Fruit fly (Drosophila melanogaster) whole organism, embryonic: ENCODE data around the gene sff.

Experiments used
- ATbp ChIP-seq: fragments of 200-800 bp; sonication (Bioruptor generic); optimal IDR thresholded peaks from 2 replicates; lab custom pipeline; 2017; ENCODE audit warnings: missing biosample characterization, mild to moderate bottlenecking, missing genetic modification characterization, missing genetic modification reagents
- Aef1 ChIP-seq: fragments of 200-800 bp; sonication (Bioruptor generic); IDR thresholded peaks from 3 replicates; pipeline ENCODE4 v1.3.6; 2022; ENCODE audit warnings: missing biosample characterization, missing genetic modification characterization
- B-H1 ChIP-seq: fragments of 200-800 bp; sonication (Bioruptor generic); IDR thresholded peaks from 3 replicates; pipeline ENCODE4 v1.3.6; 2022; ENCODE audit warnings: missing biosample characterization, missing genetic modification characterization
- C15 ChIP-seq: fragments of 200-800 bp; sonication (Bioruptor generic); IDR thresholded peaks from 3 replicates; pipeline ENCODE4 v1.3.6; 2022; ENCODE audit warnings: missing biosample characterization, missing genetic modification characterization
- CG10209 ChIP-seq: fragments of 200-800 bp; sonication (Bioruptor generic); optimal IDR thresholded peaks from 3 replicates; lab custom pipeline; 2017; ENCODE audit warnings: missing biosample characterization, mild to moderate bottlenecking, missing genetic modification characterization, missing genetic modification reagents
- CG10366 ChIP-seq: fragments of 200-800 bp; sonication (Bioruptor generic); IDR thresholded peaks from 2 replicates; pipeline ENCODE4 v1.3.6; 2022; ENCODE audit warnings: missing biosample characterization, missing genetic modification characterization
- CG10959 ChIP-seq: fragments of 200-800 bp; sonication (Bioruptor generic); IDR thresholded peaks from 2 replicates; pipeline ENCODE4 v1.3.6; 2022; ENCODE audit warnings: missing biosample characterization, missing genetic modification characterization
- CG11085 ChIP-seq: fragments of 200-800 bp; sonication (Bioruptor generic); IDR thresholded peaks from 2 replicates; pipeline ENCODE4 v1.3.6; 2022; ENCODE audit warnings: missing biosample characterization, missing genetic modification characterization
- CG11456 ChIP-seq: fragments of 200-800 bp; sonication (Bioruptor generic); IDR thresholded peaks from 3 replicates; pipeline ENCODE4 v1.3.6; 2022; ENCODE audit warnings: missing biosample characterization, missing genetic modification characterization
- CG12299 ChIP-seq: fragments of 200-800 bp; sonication (Bioruptor generic); optimal IDR thresholded peaks from 2 replicates; lab custom pipeline; 2018; ENCODE audit warnings: missing biosample characterization, mild to moderate bottlenecking, missing genetic modification characterization
- CG13894 ChIP-seq: fragments of 200-800 bp; sonication (Bioruptor generic); optimal IDR thresholded peaks from 3 replicates; lab custom pipeline; 2018; ENCODE audit warnings: missing biosample characterization, mild to moderate bottlenecking, missing genetic modification characterization, moderate library complexity
- CG14860 ChIP-seq: fragments of 200-800 bp; sonication (Bioruptor generic); IDR thresholded peaks from 3 replicates; pipeline ENCODE4 v1.3.6; 2022; ENCODE audit warnings: missing biosample characterization, missing genetic modification characterization; ENCODE audit not compliant: partially characterized antibody
- CG16779 ChIP-seq: fragments of 200-800 bp; sonication (Bioruptor generic); IDR thresholded peaks from 2 replicates; pipeline ENCODE4 v1.3.6; 2022; ENCODE audit warnings: missing biosample characterization, missing genetic modification characterization
- CG16863 ChIP-seq: fragments of 200-800 bp; sonication (Bioruptor generic); optimal IDR thresholded peaks from 3 replicates; lab custom pipeline; 2016; ENCODE audit warnings: missing biosample characterization, missing genetic modification characterization
- CG18599 ChIP-seq: fragments of 200-800 bp; sonication (Bioruptor generic); optimal IDR thresholded peaks from 3 replicates; lab custom pipeline; 2017; ENCODE audit warnings: missing biosample characterization, missing genetic modification characterization, mild to moderate bottlenecking, moderate library complexity, missing genetic modification reagents
- CG2712 ChIP-seq: fragments of 200-800 bp; optimal IDR thresholded peaks from 3 replicates; lab custom pipeline; 2019; ENCODE audit warnings: missing biosample characterization, mild to moderate bottlenecking, missing genetic modification characterization, moderate library complexity
- CG30403 ChIP-seq: fragments of 200-800 bp; sonication (Bioruptor generic); optimal IDR thresholded peaks from 3 replicates; lab custom pipeline; 2016; ENCODE audit warnings: missing biosample characterization, missing genetic modification characterization
- CG31441 ChIP-seq: fragments of 200-800 bp; sonication (Bioruptor generic); IDR thresholded peaks from 2 replicates; pipeline ENCODE4 v1.3.6; 2022; ENCODE audit warnings: missing biosample characterization, missing genetic modification characterization
- CG3847 ChIP-seq: fragments of 200-800 bp; sonication (Bioruptor generic); IDR thresholded peaks from 2 replicates; pipeline ENCODE4 v1.3.6; 2022; ENCODE audit warnings: missing biosample characterization, missing genetic modification characterization
- CG4360 ChIP-seq: fragments of 200-800 bp; sonication (Bioruptor generic); IDR thresholded peaks from 2 replicates; pipeline ENCODE4 v1.3.6; 2022; ENCODE audit warnings: missing biosample characterization, missing genetic modification characterization
- CG6813 ChIP-seq: fragments of 200-800 bp; sonication (Bioruptor generic); optimal IDR thresholded peaks from 2 replicates; lab custom pipeline; 2017; ENCODE audit warnings: missing biosample characterization, missing genetic modification characterization, mild to moderate bottlenecking, moderate library complexity, missing genetic modification reagents
- CG8924 ChIP-seq: fragments of 200-800 bp; optimal IDR thresholded peaks from 3 replicates; lab custom pipeline; 2019; ENCODE audit warnings: missing biosample characterization, mild to moderate bottlenecking, missing genetic modification characterization, moderate library complexity
- Dll ChIP-seq: fragments of 200-800 bp; sonication (Bioruptor generic); IDR thresholded peaks from 4 replicates; pipeline ENCODE4 v1.3.6; 2022; ENCODE audit warnings: missing biosample characterization, missing genetic modification characterization; ENCODE audit not compliant: partially characterized antibody
- Elba2 ChIP-seq: fragments of 200-800 bp; sonication (Bioruptor generic); optimal IDR thresholded peaks from 3 replicates; lab custom pipeline; 2016; ENCODE audit warnings: missing biosample characterization, missing genetic modification characterization
- Ets65A ChIP-seq: fragments of 200-800 bp; sonication (Bioruptor generic); peaks from one replicate; lab custom pipeline; 2016; ENCODE audit warnings: missing biosample characterization, missing genetic modification characterization
- Fer1 ChIP-seq: fragments of 200-800 bp; sonication (Bioruptor generic); optimal IDR thresholded peaks from 2 replicates; lab custom pipeline; 2017; ENCODE audit warnings: missing biosample characterization, mild to moderate bottlenecking, missing genetic modification characterization
- Hand ChIP-seq: fragments of 200-800 bp; sonication (Bioruptor generic); optimal IDR thresholded peaks from 2 replicates; lab custom pipeline; 2017; ENCODE audit warnings: mild to moderate bottlenecking, missing biosample characterization, missing genetic modification reagents, missing genetic modification characterization
- Mad ChIP-seq: fragments of 200-800 bp; sonication (Bioruptor generic); optimal IDR thresholded peaks from 2 replicates; lab custom pipeline; 2016; ENCODE audit warnings: missing biosample characterization, missing genetic modification characterization
- Meics ChIP-seq: fragments of 200-800 bp; sonication (Bioruptor generic); optimal IDR thresholded peaks from 2 replicates; lab custom pipeline; 2017; ENCODE audit warnings: missing biosample characterization, mild to moderate bottlenecking, missing genetic modification characterization
- Oaz ChIP-seq: fragments of 200-800 bp; sonication (Bioruptor generic); IDR thresholded peaks from 2 replicates; pipeline ENCODE4 v1.3.6; 2022; ENCODE audit warnings: missing biosample characterization, missing genetic modification characterization
- Opbp ChIP-seq: fragments of 200-800 bp; sonication (Bioruptor generic); IDR thresholded peaks from 3 replicates; pipeline ENCODE4 v1.3.6; 2022; ENCODE audit warnings: missing biosample characterization, missing genetic modification characterization; ENCODE audit not compliant: partially characterized antibody
- Ptx1 ChIP-seq: fragments of 200-800 bp; sonication (Bioruptor generic); IDR thresholded peaks from 2 replicates; pipeline ENCODE4 v1.3.6; 2022; ENCODE audit warnings: missing biosample characterization, missing genetic modification characterization
- Sin3A ChIP-seq: fragments of >200 bp; optimal IDR thresholded peaks from 2 replicates; lab custom pipeline; 2018
- Trl ChIP-seq, 3 experiments: fragments of >200 bp in 2 of 3; fragments of 200-800 bp in 1 of 3; sonication (Bioruptor generic) in 1 of 3; optimal IDR thresholded peaks; 2 replicates in 1 of 3; 3 replicates in 2 of 3; lab custom pipeline; 2016 to 2017; ENCODE audit warnings: missing biosample characterization in 1 of 3, missing genetic modification characterization in 1 of 3
- Xrp1 ChIP-seq: fragments of 200-800 bp; sonication (Bioruptor generic); IDR thresholded peaks from 2 replicates; pipeline ENCODE4 v1.3.6; 2022; ENCODE audit warnings: missing biosample characterization, missing genetic modification characterization
- abd-A ChIP-seq: fragments of 200-800 bp; sonication (Bioruptor generic); optimal IDR thresholded peaks from 3 replicates; lab custom pipeline; 2019; ENCODE audit warnings: missing biosample characterization, mild to moderate bottlenecking, missing genetic modification characterization, moderate library complexity
- amos ChIP-seq: fragments of 200-800 bp; sonication (Bioruptor generic); IDR thresholded peaks from 2 replicates; pipeline ENCODE4 v1.3.6; 2022; ENCODE audit warnings: missing biosample characterization, missing genetic modification characterization; ENCODE audit not compliant: partially characterized antibody
- ci ChIP-seq: fragments of 200-800 bp; sonication (Bioruptor generic); IDR thresholded peaks from 3 replicates; pipeline ENCODE4 v1.3.6; 2022; ENCODE audit warnings: missing biosample characterization, missing genetic modification characterization
- danr ChIP-seq: fragments of 200-800 bp; sonication (Bioruptor generic); IDR thresholded peaks from 2 replicates; pipeline ENCODE4 v1.3.6; 2022; ENCODE audit warnings: missing biosample characterization, missing genetic modification characterization
- fd64A ChIP-seq: fragments of 200-800 bp; sonication (Bioruptor generic); optimal IDR thresholded peaks from 3 replicates; lab custom pipeline; 2018; ENCODE audit warnings: missing biosample characterization, mild to moderate bottlenecking, missing genetic modification characterization
- insv ChIP-seq, 2 experiments: fragments of 200-800 bp; sonication (Bioruptor generic); optimal IDR thresholded peaks; 3 replicates each; lab custom pipeline; 2016 to 2018; ENCODE audit warnings: missing biosample characterization in 2 of 2, missing genetic modification characterization in 2 of 2
- nerfin-1 ChIP-seq: fragments of 200-800 bp; sonication (Bioruptor generic); optimal IDR thresholded peaks from 3 replicates; lab custom pipeline; 2019; ENCODE audit warnings: missing biosample characterization, mild to moderate bottlenecking, missing genetic modification characterization, moderate library complexity
- nmo ChIP-seq: fragments of 200-800 bp; sonication (Bioruptor generic); optimal IDR thresholded peaks from 2 replicates; lab custom pipeline; 2018; ENCODE audit warnings: missing biosample characterization, mild to moderate bottlenecking, missing genetic modification characterization, moderate library complexity
- oc ChIP-seq: fragments of 200-800 bp; sonication (Bioruptor generic); optimal IDR thresholded peaks from 2 replicates; lab custom pipeline; 2018; ENCODE audit warnings: missing biosample characterization, mild to moderate bottlenecking, missing genetic modification characterization, moderate library complexity
- sd ChIP-seq: fragments of 200-800 bp; sonication (Bioruptor generic); optimal IDR thresholded peaks from 3 replicates; lab custom pipeline; 2018; ENCODE audit warnings: missing biosample characterization, mild to moderate bottlenecking, missing genetic modification characterization, moderate library complexity
- shn ChIP-seq: fragments of 200-800 bp; sonication (Bioruptor generic); optimal IDR thresholded peaks from 3 replicates; lab custom pipeline; 2016; ENCODE audit warnings: missing biosample characterization, missing genetic modification characterization
- sisA ChIP-seq: fragments of 200-800 bp; sonication (Bioruptor generic); IDR thresholded peaks from 2 replicates; pipeline ENCODE4 v1.3.6; 2022; ENCODE audit warnings: missing biosample characterization, missing genetic modification characterization
- slou ChIP-seq: fragments of 200-800 bp; sonication (Bioruptor generic); optimal IDR thresholded peaks from 3 replicates; lab custom pipeline; 2016; ENCODE audit warnings: missing biosample characterization, missing genetic modification characterization
- stc ChIP-seq: fragments of 200-800 bp; sonication (Bioruptor generic); IDR thresholded peaks from 2 replicates; pipeline ENCODE4 v1.3.6; 2022; ENCODE audit warnings: missing biosample characterization, missing genetic modification characterization
- trh ChIP-seq: fragments of 200-800 bp; sonication (Bioruptor generic); optimal IDR thresholded peaks from 2 replicates; lab custom pipeline; 2016; ENCODE audit warnings: missing biosample characterization, missing genetic modification characterization

Gene sff

dm6 chr3L:15956448-15957010, 31.9 kb upstream of the sff start, which contains the start of gene elgi (continued):
- TF ChIP-seq CG3847 (GFP tag; lab: Robert Waterston, UW) (peak; percentile 77), nerfin-1 (tag; lab: Kevin White, UChicago) (peak; percentile 18), Elba2 (GFP tag; lab: Kevin White, UChicago) (peak; percentile 11), Opbp (GFP tag; lab: Robert Waterston, UW) (0 out of 3 replicates have a peak, but pooled peaks have one; percentile 18), Aef1 (GFP tag; lab: Robert Waterston, UW) (no peak), Trl (optimal IDR thresholded peaks at IDR 0.05; lab: Kevin White, UChicago) (no peak), Trl (GFP tag; optimal IDR thresholded peaks at IDR 0.05; lab: Kevin White, UChicago) (peak; percentile 71), CG13894 (tag; lab: Kevin White, UChicago) (peak; percentile 22), CG10959 (GFP tag; lab: Robert Waterston, UW) (no peak), danr (GFP tag; lab: Robert Waterston, UW) (no peak), amos (GFP tag; lab: Robert Waterston, UW) (peak; percentile 18; the same call in 1 of the 2 replicates), CG14860 (GFP tag; lab: Robert Waterston, UW) (no peak), CG18599 (peak; percentile 65), stc (GFP tag; lab: Robert Waterston, UW) (no peak), CG8924 (tag; lab: Kevin White, UChicago) (peak; percentile 4), shn (GFP tag; lab: Kevin White, UChicago) (peak; percentile 57), CG10366 (0 out of 2 replicates have a peak, but pooled peaks have one; percentile 41), CG10209 (peak; percentile 29), trh (no peak), sd (tag; lab: Kevin White, UChicago) (no peak), CG16779 (peak; percentile 37; the same call in 1 of the 2 replicates), CG16863 (GFP tag; lab: Kevin White, UChicago) (peak; percentile 48), CG6813 (no peak), CG4360 (GFP tag; lab: Robert Waterston, UW) (no peak), Ptx1 (GFP tag; lab: Robert Waterston, UW) (peak; percentile 46), nmo (GFP tag; lab: Kevin White, UChicago) (peak; percentile 29), sisA (GFP tag; lab: Robert Waterston, UW) (0 out of 2 replicates have a peak, but pooled peaks have one; percentile 25), ci (GFP tag; lab: Robert Waterston, UW) (peak; percentile 64; the same call in 2 of the 3 replicates), Ets65A (GFP tag; lab: Kevin White, UChicago) (peak; percentile 94), C15 (GFP tag; lab: Robert Waterston, UW) (no peak), CG31441 (GFP tag; lab: Robert Waterston, UW) (no peak), CG30403 (peak; percentile 76), Fer1 (GFP tag; lab: Kevin White, UChicago) (peak; percentile 52), Hand (GFP tag; lab: Kevin White, UChicago) (no peak), Mad (GFP tag; lab: Kevin White, UChicago) (peak; percentile 9), CG12299 (tag; lab: Kevin White, UChicago) (no peak), Dll (GFP tag; lab: Robert Waterston, UW) (no peak), oc (tag; lab: Kevin White, UChicago) (peak; percentile 59), fd64A (GFP tag; lab: Kevin White, UChicago) (no peak), Xrp1 (peak; percentile 65), CG11085 (GFP tag; lab: Robert Waterston, UW) (peak; percentile 41; the same call in 1 of the 2 replicates), Sin3A (peak; percentile 0), abd-A (tag; lab: Kevin White, UChicago) (no peak), CG11456 (GFP tag; lab: Robert Waterston, UW) (peak; percentile 79), ATbp (GFP tag; lab: Kevin White, UChicago) (no peak), insv (GFP tag; optimal IDR thresholded peaks at IDR 0.05; lab: Kevin White, UChicago) (no peak), Oaz (GFP tag; lab: Robert Waterston, UW) (no peak), B-H1 (GFP tag; lab: Robert Waterston, UW) (peak; percentile 24; the same call in 1 of the 3 replicates), CG2712 (tag; lab: Kevin White, UChicago) (peak; percentile 37), Meics (GFP tag; lab: Kevin White, UChicago) (peak; percentile 41), slou (GFP tag; lab: Kevin White, UChicago) (peak; percentile 2)
